Worm (Caenorhabditis elegans) whole organism, L4 larva: ENCODE results near the gene cyp-29A3.

Experiments
- dpl-1 ChIP-seq: fragments of 150-350 bp; optimal IDR thresholded peaks from 2 replicates; lab custom pipeline; 2014; ENCODE audit warnings: missing biosample characterization, missing genetic modification reagents, missing genetic modification characterization
- lin-39 ChIP-seq: fragments of 150-350 bp; optimal IDR thresholded peaks from 2 replicates; lab custom pipeline; 2014; ENCODE audit warnings: missing biosample characterization, missing genetic modification reagents, missing genetic modification characterization
- mep-1 ChIP-seq: fragments of 150-350 bp; sonication (generic microtip); optimal IDR thresholded peaks from 3 replicates; lab custom pipeline; 2014; ENCODE audit warnings: missing biosample characterization, missing genetic modification characterization
- mes-2 ChIP-seq: sonication (generic microtip); optimal IDR thresholded peaks from 2 replicates; lab custom pipeline; 2016; ENCODE audit warnings: missing genotype, mild to moderate bottlenecking, missing genetic modification characterization, missing compliant biosample characterization; ENCODE audit not compliant: poor library complexity, severe bottlenecking
- mxl-2 ChIP-seq: fragments of 200-800 bp; sonication (Bioruptor generic); conservative IDR thresholded peaks from 2 replicates; pipeline ENCODE4 v1.3.6; 2022; ENCODE audit warnings: missing genetic modification reagents, missing genetic modification characterization, missing compliant biosample characterization
- nhr-41 ChIP-seq: fragments of 200-800 bp; sonication (Bioruptor generic); IDR thresholded peaks from 2 replicates; pipeline ENCODE4 v1.3.6; 2022; ENCODE audit warnings: missing genetic modification reagents, missing genetic modification characterization, missing compliant biosample characterization
- pha-4 ChIP-seq, 2 experiments: fragments of 150-350 bp in 1 of 2; fragments of 200-800 bp in 1 of 2; sonication (Bioruptor generic) in 1 of 2; IDR thresholded peaks in 1 of 2; optimal IDR thresholded peaks in 1 of 2; 2 replicates each; pipeline versions ENCODE4 v1.3.6 to Lab custom; 2014 to 2022; ENCODE audit warnings: missing genetic modification characterization in 2 of 2, missing genetic modification reagents in 2 of 2, missing biosample characterization in 1 of 2, missing compliant biosample characterization in 1 of 2
- unc-39 ChIP-seq: sonication (generic microtip); optimal IDR thresholded peaks from 2 replicates; lab custom pipeline; 2017; ENCODE audit warnings: missing biosample characterization, missing genetic modification characterization

DNA sequence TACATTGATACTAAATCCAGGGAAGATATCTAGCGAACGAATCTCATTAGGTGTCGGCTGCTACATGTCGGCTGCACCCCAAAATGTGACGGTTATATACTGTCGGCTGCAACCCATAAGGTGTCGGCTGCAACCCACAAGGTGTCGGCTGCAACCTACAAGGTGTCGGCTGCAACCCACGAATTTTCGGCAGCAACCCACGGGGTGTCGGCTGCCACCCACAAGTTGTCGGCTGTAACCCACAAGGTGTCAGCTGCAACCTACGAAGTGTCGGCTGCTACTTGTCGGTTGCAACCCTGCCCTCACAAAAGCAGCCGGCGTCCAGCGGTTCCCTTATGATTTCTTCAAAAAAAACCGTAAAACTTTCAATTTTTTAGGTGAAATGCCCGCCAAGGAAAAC is 29.2 kb upstream of the cyp-29A3 start:
- TF ChIP-seq nhr-41 (no peak), mxl-2 (GFP tag; lab: Robert Waterston, UW) (no peak), lin-39 (tag; lab: Kevin White, UChicago) (no peak), dpl-1 (no peak), pha-4 (GFP tag; IDR thresholded peaks at IDR 0.05; lab: Robert Waterston, UW) (no peak), pha-4 (tag; optimal IDR thresholded peaks at IDR 0.05; lab: Kevin White, UChicago) (no peak), mes-2 (tag; lab: Kevin White, UChicago) (no peak), mep-1 (tag; lab: Kevin White, UChicago) (no peak), unc-39 (tag; lab: Kevin White, UChicago) (no peak)
